Fruit fly (Drosophila melanogaster) whole organism, embryonic: Measurements from ENCODE around the gene Arfip.
A peak's percentile ranks its signal among the peaks of the same experiment; 100 is the strongest.

ENCODE experiments used
- Antp ChIP-seq: fragments of 200-800 bp; sonication (Bioruptor generic); optimal IDR thresholded peaks from 3 replicates; lab custom pipeline; 2016; ENCODE audit warnings: missing biosample characterization, missing genetic modification characterization
- Atf-2 ChIP-seq: fragments of 200-800 bp; sonication (Bioruptor generic); optimal IDR thresholded peaks from 2 replicates; lab custom pipeline; 2016; ENCODE audit warnings: missing biosample characterization, missing genetic modification characterization
- B-H2 ChIP-seq: fragments of 200-800 bp; sonication (Bioruptor generic); optimal IDR thresholded peaks from 2 replicates; lab custom pipeline; 2018; ENCODE audit warnings: missing biosample characterization, mild to moderate bottlenecking, missing genetic modification characterization
- CG10321 ChIP-seq: fragments of 200-800 bp; sonication (Bioruptor generic); IDR thresholded peaks from 2 replicates; pipeline ENCODE4 v1.3.6; 2022; ENCODE audit warnings: missing biosample characterization, missing genetic modification characterization
- CG11093 ChIP-seq: fragments of 200-800 bp; sonication (Bioruptor generic); IDR thresholded peaks from 3 replicates; pipeline ENCODE4 v1.3.6; 2022; ENCODE audit warnings: missing biosample characterization, missing genetic modification characterization
- CG11398 ChIP-seq: fragments of 200-800 bp; sonication (Bioruptor generic); optimal IDR thresholded peaks from 2 replicates; lab custom pipeline; 2016; ENCODE audit warnings: missing biosample characterization, missing genetic modification characterization
- CG13287 ChIP-seq: fragments of 200-800 bp; sonication (Bioruptor generic); IDR thresholded peaks from 2 replicates; pipeline ENCODE4 v1.3.6; 2022; ENCODE audit warnings: missing biosample characterization, missing genetic modification characterization; ENCODE audit not compliant: partially characterized antibody
- CG13296 ChIP-seq: fragments of 200-800 bp; sonication (Bioruptor generic); optimal IDR thresholded peaks from 3 replicates; lab custom pipeline; 2018; ENCODE audit warnings: missing biosample characterization, mild to moderate bottlenecking, missing genetic modification characterization
- CG1602 ChIP-seq: fragments of 200-800 bp; sonication (Bioruptor generic); optimal IDR thresholded peaks from 3 replicates; lab custom pipeline; 2016; ENCODE audit warnings: missing biosample characterization, missing genetic modification characterization
- CG1647 ChIP-seq: fragments of 200-800 bp; sonication (Bioruptor generic); optimal IDR thresholded peaks from 3 replicates; lab custom pipeline; 2016; ENCODE audit warnings: missing biosample characterization, missing genetic modification characterization
- CG2678 ChIP-seq: fragments of 200-800 bp; sonication (Bioruptor generic); optimal IDR thresholded peaks from 3 replicates; lab custom pipeline; 2019; ENCODE audit warnings: missing biosample characterization, mild to moderate bottlenecking, missing genetic modification characterization, moderate library complexity
- CG31388 ChIP-seq: fragments of 200-800 bp; sonication (Bioruptor generic); optimal IDR thresholded peaks from 2 replicates; lab custom pipeline; 2016; ENCODE audit warnings: missing biosample characterization, missing genetic modification characterization
- CG31441 ChIP-seq: fragments of 200-800 bp; sonication (Bioruptor generic); IDR thresholded peaks from 2 replicates; pipeline ENCODE4 v1.3.6; 2022; ENCODE audit warnings: missing biosample characterization, missing genetic modification characterization
- CG4282 ChIP-seq: fragments of 200-800 bp; sonication (Bioruptor generic); optimal IDR thresholded peaks from 2 replicates; lab custom pipeline; 2016; ENCODE audit warnings: missing biosample characterization, missing genetic modification characterization
- CG7357 ChIP-seq: fragments of 200-800 bp; sonication (Bioruptor generic); IDR thresholded peaks from 3 replicates; pipeline ENCODE4 v1.3.6; 2022; ENCODE audit warnings: missing biosample characterization, missing genetic modification characterization
- CG8765 ChIP-seq: fragments of 200-800 bp; sonication (Bioruptor generic); IDR thresholded peaks from 2 replicates; pipeline ENCODE4 v1.3.6; 2022; ENCODE audit warnings: missing biosample characterization, missing genetic modification characterization
- CG8944 ChIP-seq: fragments of 200-800 bp; sonication (Bioruptor generic); optimal IDR thresholded peaks from 3 replicates; lab custom pipeline; 2016; ENCODE audit warnings: missing biosample characterization, missing genetic modification characterization
- D ChIP-seq, 2 experiments: fragments of 200-800 bp in 1 of 2; fragments of >200 bp in 1 of 2; sonication (Bioruptor generic) in 1 of 2; optimal IDR thresholded peaks; 2 replicates in 1 of 2; 3 replicates in 1 of 2; lab custom pipeline; 2017; ENCODE audit warnings: mild to moderate bottlenecking in 1 of 2, missing biosample characterization in 1 of 2, missing genetic modification characterization in 1 of 2, missing genetic modification reagents in 1 of 2
- Deaf1 ChIP-seq: fragments of 200-800 bp; optimal IDR thresholded peaks from 3 replicates; lab custom pipeline; 2019; ENCODE audit warnings: missing biosample characterization, mild to moderate bottlenecking, missing genetic modification characterization, moderate library complexity
- Dip2 ChIP-seq: fragments of 200-800 bp; sonication (Bioruptor generic); IDR thresholded peaks from 2 replicates; pipeline ENCODE4 v1.3.6; 2022; ENCODE audit warnings: missing biosample characterization, missing genetic modification characterization
- Elba2 ChIP-seq: fragments of 200-800 bp; sonication (Bioruptor generic); optimal IDR thresholded peaks from 3 replicates; lab custom pipeline; 2016; ENCODE audit warnings: missing biosample characterization, missing genetic modification characterization
- GATAe ChIP-seq: fragments of 200-800 bp; sonication (Bioruptor generic); conservative IDR thresholded peaks from 2 replicates; pipeline ENCODE4 v1.3.6; 2022; ENCODE audit warnings: missing biosample characterization, missing genetic modification characterization
- Hr3 ChIP-seq: fragments of 200-800 bp; sonication (Bioruptor generic); optimal IDR thresholded peaks from 3 replicates; lab custom pipeline; 2016; ENCODE audit warnings: missing biosample characterization, missing genetic modification characterization
- Jarid2 ChIP-seq: fragments of 200-800 bp; sonication (Bioruptor generic); optimal IDR thresholded peaks from 3 replicates; lab custom pipeline; 2017; ENCODE audit warnings: mild to moderate bottlenecking, missing biosample characterization, missing genetic modification reagents, missing genetic modification characterization
- Lim3 ChIP-seq: fragments of 200-800 bp; sonication (Bioruptor generic); IDR thresholded peaks from 2 replicates; pipeline ENCODE4 v1.3.6; 2022; ENCODE audit warnings: missing biosample characterization, missing genetic modification characterization
- MTF-1 ChIP-seq: fragments of 200-800 bp; sonication (Bioruptor generic); optimal IDR thresholded peaks from 2 replicates; lab custom pipeline; 2018; ENCODE audit warnings: missing biosample characterization, mild to moderate bottlenecking, missing genetic modification characterization, borderline replicate concordance
- Max ChIP-seq: fragments of 200-800 bp; sonication (Bioruptor generic); optimal IDR thresholded peaks from 2 replicates; lab custom pipeline; 2016; ENCODE audit warnings: missing biosample characterization, mild to moderate bottlenecking, missing genetic modification characterization
- Med ChIP-seq: fragments of 200-800 bp; sonication (Bioruptor generic); peaks from one replicate; lab custom pipeline; 2016; ENCODE audit warnings: missing biosample characterization, missing genetic modification characterization, mild to moderate bottlenecking, inconsistent platforms, moderate library complexity
- NFAT ChIP-seq: fragments of 200-800 bp; sonication (Bioruptor generic); IDR thresholded peaks from 2 replicates; pipeline ENCODE4 v1.3.6; 2022; ENCODE audit warnings: missing biosample characterization, missing genetic modification characterization
- Optix ChIP-seq: fragments of 200-800 bp; sonication (Bioruptor generic); IDR thresholded peaks from 3 replicates; pipeline ENCODE4 v1.3.6; 2022; ENCODE audit warnings: missing biosample characterization, missing genetic modification characterization
- cad ChIP-seq: fragments of >200 bp; optimal IDR thresholded peaks from 2 replicates; lab custom pipeline; 2017; ENCODE audit warnings: missing biosample characterization, missing genetic modification characterization
- danr ChIP-seq: fragments of 200-800 bp; sonication (Bioruptor generic); IDR thresholded peaks from 2 replicates; pipeline ENCODE4 v1.3.6; 2022; ENCODE audit warnings: missing biosample characterization, missing genetic modification characterization
- dati ChIP-seq: fragments of 200-800 bp; sonication (Bioruptor generic); IDR thresholded peaks from 2 replicates; pipeline ENCODE4 v1.3.6; 2022; ENCODE audit warnings: missing biosample characterization, missing genetic modification characterization
- dm ChIP-seq: fragments of 200-800 bp; sonication (Bioruptor generic); optimal IDR thresholded peaks from 3 replicates; lab custom pipeline; 2016; ENCODE audit warnings: missing biosample characterization, missing genetic modification characterization
- esg ChIP-seq: fragments of 200-800 bp; sonication (Bioruptor generic); conservative IDR thresholded peaks from 2 replicates; pipeline ENCODE4 v1.3.6; 2022; ENCODE audit warnings: missing biosample characterization, missing genetic modification characterization
- eyg ChIP-seq: fragments of 200-800 bp; sonication (Bioruptor generic); optimal IDR thresholded peaks from 3 replicates; lab custom pipeline; 2016; ENCODE audit warnings: missing biosample characterization, missing genetic modification characterization
- fd64A ChIP-seq: fragments of 200-800 bp; sonication (Bioruptor generic); optimal IDR thresholded peaks from 3 replicates; lab custom pipeline; 2018; ENCODE audit warnings: missing biosample characterization, mild to moderate bottlenecking, missing genetic modification characterization
- gem ChIP-seq: fragments of 200-800 bp; sonication (Bioruptor generic); optimal IDR thresholded peaks from 2 replicates; lab custom pipeline; 2019; ENCODE audit warnings: missing biosample characterization, mild to moderate bottlenecking, missing genetic modification characterization, moderate library complexity
- ham ChIP-seq: fragments of 200-800 bp; sonication (Bioruptor generic); IDR thresholded peaks from 2 replicates; pipeline ENCODE4 v1.3.6; 2022; ENCODE audit warnings: missing biosample characterization, missing genetic modification characterization
- hkb ChIP-seq, 2 experiments: fragments of 200-800 bp in 1 of 2; fragments of >200 bp in 1 of 2; sonication (Bioruptor generic) in 1 of 2; IDR thresholded peaks in 1 of 2; optimal IDR thresholded peaks in 1 of 2; 2 replicates each; pipeline versions ENCODE4 v1.3.6 to Lab custom; 2017 to 2022; ENCODE audit warnings: missing biosample characterization in 1 of 2, missing genetic modification characterization in 1 of 2
- nerfin-2 ChIP-seq: fragments of 200-800 bp; sonication (Bioruptor generic); IDR thresholded peaks from 2 replicates; pipeline ENCODE4 v1.3.6; 2022; ENCODE audit warnings: missing biosample characterization, missing genetic modification characterization; ENCODE audit not compliant: partially characterized antibody
- p53 ChIP-seq: fragments of 200-800 bp; sonication (Bioruptor generic); optimal IDR thresholded peaks from 2 replicates; lab custom pipeline; 2016; ENCODE audit warnings: missing biosample characterization, missing genetic modification characterization
- pnt ChIP-seq: fragments of 200-800 bp; sonication (Bioruptor generic); optimal IDR thresholded peaks from 3 replicates; lab custom pipeline; 2016; ENCODE audit warnings: missing biosample characterization, missing genetic modification characterization
- pzg ChIP-seq: fragments of 200-800 bp; sonication (Bioruptor generic); optimal IDR thresholded peaks from 3 replicates; lab custom pipeline; 2018; ENCODE audit warnings: missing biosample characterization, mild to moderate bottlenecking, missing genetic modification characterization, moderate library complexity
- ranshi ChIP-seq: fragments of 200-800 bp; sonication (Bioruptor generic); IDR thresholded peaks from 2 replicates; pipeline ENCODE4 v1.3.6; 2022; ENCODE audit warnings: missing biosample characterization, missing genetic modification characterization
- repo ChIP-seq: fragments of 200-800 bp; sonication (Bioruptor generic); optimal IDR thresholded peaks from 2 replicates; lab custom pipeline; 2016; ENCODE audit warnings: missing biosample characterization, missing genetic modification characterization
- ro ChIP-seq: fragments of 200-800 bp; sonication (Bioruptor generic); IDR thresholded peaks from 2 replicates; pipeline ENCODE4 v1.3.6; 2022; ENCODE audit warnings: missing biosample characterization, missing genetic modification characterization
- slp2 ChIP-seq: fragments of 200-800 bp; sonication (Bioruptor generic); optimal IDR thresholded peaks from 2 replicates; lab custom pipeline; 2016; ENCODE audit warnings: missing biosample characterization, missing genetic modification characterization
- tio ChIP-seq: fragments of 200-800 bp; sonication (Bioruptor generic); optimal IDR thresholded peaks from 2 replicates; lab custom pipeline; 2017; ENCODE audit warnings: missing biosample characterization, missing genetic modification characterization, inconsistent platforms
- ttk ChIP-seq: fragments of 200-800 bp; sonication (Bioruptor generic); IDR thresholded peaks from 2 replicates; pipeline ENCODE4 v2.1.2; 2022; ENCODE audit warnings: missing biosample characterization, missing genetic modification characterization
- zen2 ChIP-seq: fragments of 200-800 bp; sonication (Bioruptor generic); IDR thresholded peaks from 3 replicates; pipeline ENCODE4 v1.3.6; 2022; ENCODE audit warnings: missing biosample characterization, missing genetic modification characterization; ENCODE audit not compliant: partially characterized antibody

Gene Arfip

DNA sequence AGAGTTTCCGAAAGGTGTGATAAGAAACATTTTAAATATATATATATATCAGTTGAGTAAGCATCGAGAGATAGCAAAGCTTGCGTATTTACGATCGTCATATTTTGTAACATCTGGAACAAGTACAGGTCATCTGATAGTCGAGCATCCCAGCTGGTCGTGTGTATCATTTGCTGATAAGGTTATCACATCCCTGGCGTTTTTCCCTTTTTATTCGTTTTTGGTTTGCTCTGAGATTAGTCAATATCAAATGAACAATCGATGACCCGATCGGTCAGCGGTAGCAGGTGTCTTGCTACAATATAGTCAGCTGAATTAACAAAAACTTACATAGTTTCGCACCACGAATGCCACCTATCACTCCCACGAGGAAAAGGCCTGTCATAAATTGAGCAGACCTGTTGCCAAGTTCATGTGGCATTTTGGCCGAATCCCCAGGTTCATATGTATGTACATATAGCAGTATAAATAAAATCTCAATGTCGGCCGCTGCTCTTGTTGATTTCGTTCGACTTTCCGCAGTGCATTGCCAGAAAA, 33.9 kb downstream of the Arfip start (continued):
- TF ChIP-seq CG1647, result no peak
- TF ChIP-seq ranshi, result 0 out of 2 replicates have a peak, but pooled peaks have one; percentile 63
- no peak for TF ChIP-seq CG4282 (GFP tag; lab: Kevin White, UChicago)
- TF ChIP-seq ro (GFP tag; lab: Robert Waterston, UW), result no peak
- TF ChIP-seq Jarid2, result no peak
- TF ChIP-seq Antp (GFP tag; lab: Kevin White, UChicago), result no peak
- no peak for TF ChIP-seq Lim3 (GFP tag; lab: Robert Waterston, UW)
- TF ChIP-seq Optix (GFP tag; lab: Robert Waterston, UW), result 0 out of 3 replicates have a peak, but pooled peaks have one; percentile 5
- TF ChIP-seq Hr3 (GFP tag; lab: Kevin White, UChicago), result peak; percentile 41
- TF ChIP-seq Elba2, result no peak
- no peak for TF ChIP-seq cad
- peak; percentile 78 for TF ChIP-seq CG2678 (tag; lab: Kevin White, UChicago)
- peak; percentile 9 for TF ChIP-seq CG1602 (GFP tag; lab: Kevin White, UChicago)
- TF ChIP-seq Max (GFP tag; lab: Kevin White, UChicago), result peak; percentile 56
- TF ChIP-seq ttk (GFP tag; lab: Robert Waterston, UW), result peak; percentile 52
- no peak for TF ChIP-seq CG31388 (GFP tag; lab: Kevin White, UChicago)
- TF ChIP-seq p53 (GFP tag; lab: Kevin White, UChicago), result no peak
- peak; percentile 62 for TF ChIP-seq esg (GFP tag; lab: Robert Waterston, UW)
- TF ChIP-seq Med (GFP tag; lab: Kevin White, UChicago), result peak; percentile 77
- no peak for TF ChIP-seq pnt (GFP tag; lab: Kevin White, UChicago)
- TF ChIP-seq tio (GFP tag; lab: Kevin White, UChicago), result peak; percentile 55
- no peak for TF ChIP-seq CG13287 (GFP tag; lab: Robert Waterston, UW)
- TF ChIP-seq gem (tag; lab: Kevin White, UChicago), result peak; percentile 82
- TF ChIP-seq slp2, result no peak
- TF ChIP-seq pzg (GFP tag; lab: Kevin White, UChicago), result no peak
- TF ChIP-seq nerfin-2 (GFP tag; lab: Robert Waterston, UW), result no peak
- no peak for TF ChIP-seq dati (GFP tag; lab: Robert Waterston, UW)
- TF ChIP-seq CG7357 (GFP tag; lab: Robert Waterston, UW), result peak; percentile 40; the same call in 1 of the 3 replicates
- TF ChIP-seq CG31441 (GFP tag; lab: Robert Waterston, UW), result no peak; the same call in 1 of the 2 replicates
- no peak for TF ChIP-seq Dip2 (GFP tag; lab: Robert Waterston, UW)
- TF ChIP-seq GATAe (GFP tag; lab: Robert Waterston, UW), result peak; percentile 87
- TF ChIP-seq Atf-2 (GFP tag; lab: Kevin White, UChicago), result no peak
- TF ChIP-seq CG11093 (GFP tag; lab: Robert Waterston, UW), result no peak
- TF ChIP-seq MTF-1, result no peak
- TF ChIP-seq repo (GFP tag; lab: Kevin White, UChicago), result no peak
- TF ChIP-seq hkb (optimal IDR thresholded peaks at IDR 0.05; lab: Kevin White, UChicago), result no peak
- peak; percentile 60; the same call in 1 of the 2 replicates for TF ChIP-seq hkb (GFP tag; IDR thresholded peaks at IDR 0.05; lab: Robert Waterston, UW)
- no peak for TF ChIP-seq CG8944 (GFP tag; lab: Kevin White, UChicago)
- TF ChIP-seq CG10321 (GFP tag; lab: Robert Waterston, UW), result no peak
- TF ChIP-seq eyg (GFP tag; lab: Kevin White, UChicago), result no peak
- TF ChIP-seq NFAT (GFP tag; lab: Robert Waterston, UW), result no peak
- no peak for TF ChIP-seq CG11398 (GFP tag; lab: Kevin White, UChicago)
- peak; percentile 26 for TF ChIP-seq Deaf1 (tag; lab: Kevin White, UChicago)
- no peak for TF ChIP-seq CG8765 (GFP tag; lab: Robert Waterston, UW)
- TF ChIP-seq CG13296 (GFP tag; lab: Kevin White, UChicago), result no peak
- TF ChIP-seq dm (GFP tag; lab: Kevin White, UChicago), result no peak
- no peak for TF ChIP-seq ham (GFP tag; lab: Robert Waterston, UW)
- TF ChIP-seq fd64A, result no peak
- TF ChIP-seq B-H2 (GFP tag; lab: Kevin White, UChicago), result no peak
- no peak for TF ChIP-seq D (optimal IDR thresholded peaks at IDR 0.05; lab: Kevin White, UChicago)
- no peak for TF ChIP-seq D (GFP tag; optimal IDR thresholded peaks at IDR 0.05; lab: Kevin White, UChicago)
- TF ChIP-seq danr, result no peak
- TF ChIP-seq zen2 (GFP tag; lab: Robert Waterston, UW), result no peak
